Fruit fly (Drosophila melanogaster): Measurements from ENCODE around the gene Mitofilin.

Gene Mitofilin

dm6 chr3R:22057083-22057482 is 33.9 kb upstream of the Mitofilin start:
- no peak for TF ChIP-seq slp2 (GFP tag; optimal IDR thresholded peaks at IDR 0.05)
- TF ChIP-seq CG16863 (GFP tag; optimal IDR thresholded peaks at IDR 0.05): no peak
- no peak for TF ChIP-seq CG12155 (GFP tag; optimal IDR thresholded peaks at IDR 0.05)
- TF ChIP-seq dan (GFP tag; IDR thresholded peaks at IDR 0.05): no peak
- TF ChIP-seq dimm (GFP tag; IDR thresholded peaks at IDR 0.05): no peak
- peak; percentile 42 for TF ChIP-seq lab (GFP tag; optimal IDR thresholded peaks at IDR 0.05)
- no peak for TF ChIP-seq CG10321 (GFP tag; IDR thresholded peaks at IDR 0.05)
- TF ChIP-seq Meics (GFP tag; optimal IDR thresholded peaks at IDR 0.05): peak; percentile 46
- TF ChIP-seq CG11085 (GFP tag; IDR thresholded peaks at IDR 0.05): no peak
- TF ChIP-seq kay (GFP tag; optimal IDR thresholded peaks at IDR 0.05): no peak
- no peak for TF ChIP-seq ems (GFP tag; optimal IDR thresholded peaks at IDR 0.05)
- TF ChIP-seq Dll (GFP tag; IDR thresholded peaks at IDR 0.05; ENCODE audit: partially characterized antibody): no peak
- peak; percentile 25 for TF ChIP-seq CG2678 (tag; optimal IDR thresholded peaks at IDR 0.05)
- no peak for TF ChIP-seq sens-2 (GFP tag; IDR thresholded peaks at IDR 0.05)
- peak; percentile 24 for TF ChIP-seq CG18599 (GFP tag; optimal IDR thresholded peaks at IDR 0.05)
- TF ChIP-seq Hmr (GFP tag; optimal IDR thresholded peaks at IDR 0.05): peak; percentile 25
- peak; percentile 20 for TF ChIP-seq CG2120 (GFP tag; optimal IDR thresholded peaks at IDR 0.05)
- TF ChIP-seq tna (GFP tag; IDR thresholded peaks at IDR 0.05; ENCODE audit: partially characterized antibody): no peak
- no peak for TF ChIP-seq rib (GFP tag; IDR thresholded peaks at IDR 0.05)
- peak; percentile 4 for TF ChIP-seq CG10147 (GFP tag; optimal IDR thresholded peaks at IDR 0.05)
- no peak for TF ChIP-seq psq (GFP tag; optimal IDR thresholded peaks at IDR 0.05)
- no peak for TF ChIP-seq sisA (GFP tag; IDR thresholded peaks at IDR 0.05)
- TF ChIP-seq kni (GFP tag; optimal IDR thresholded peaks at IDR 0.05): no peak
- peak; percentile 1 for TF ChIP-seq CG15514 (GFP tag; optimal IDR thresholded peaks at IDR 0.05)
- TF ChIP-seq Xrp1 (GFP tag; IDR thresholded peaks at IDR 0.05): no peak
- peak; percentile 56 for TF ChIP-seq CG3281 (GFP tag; optimal IDR thresholded peaks at IDR 0.05)
- peak; percentile 21 for TF ChIP-seq PHDP (tag; optimal IDR thresholded peaks at IDR 0.05)
- TF ChIP-seq BtbVII (GFP tag; optimal IDR thresholded peaks at IDR 0.05): peak; percentile 54
- no peak for TF ChIP-seq Ets97D (GFP tag; optimal IDR thresholded peaks at IDR 0.05)
- no peak for TF ChIP-seq CG12659 (GFP tag; optimal IDR thresholded peaks at IDR 0.05)
- TF ChIP-seq CG17802 (tag; optimal IDR thresholded peaks at IDR 0.05): no peak
- peak; percentile 68 for TF ChIP-seq caup (GFP tag; optimal IDR thresholded peaks at IDR 0.05; ENCODE audit: severe bottlenecking)
- peak; percentile 39 for TF ChIP-seq Fer1 (GFP tag; optimal IDR thresholded peaks at IDR 0.05)
- TF ChIP-seq CG15479 (GFP tag; optimal IDR thresholded peaks at IDR 0.05): no peak
- no peak for TF ChIP-seq gfzf (GFP tag; optimal IDR thresholded peaks at IDR 0.05)

dm6 chr3R:22053740-22054139 is 30.6 kb upstream of the Mitofilin start:
- peak; percentile 47 for TF ChIP-seq Ets65A (GFP tag)
- TF ChIP-seq CG5245 (GFP tag; optimal IDR thresholded peaks at IDR 0.05): peak; percentile 42
- no peak for TF ChIP-seq CG31388 (GFP tag; optimal IDR thresholded peaks at IDR 0.05)
- peak; percentile 6 for TF ChIP-seq Abd-B (GFP tag; optimal IDR thresholded peaks at IDR 0.05)
- peak; percentile 54 for TF ChIP-seq GATAe (GFP tag; conservative IDR thresholded peaks at IDR 0.05)
- TF ChIP-seq chinmo (GFP tag; IDR thresholded peaks at IDR 0.05; ENCODE audit: partially characterized antibody): 0 out of 4 replicates have a peak, but pooled peaks have one; percentile 20
- TF ChIP-seq HHEX (GFP tag; optimal IDR thresholded peaks at IDR 0.05): no peak
- TF ChIP-seq Nf-YC (tag; optimal IDR thresholded peaks at IDR 0.05): peak; percentile 87
- no peak for TF ChIP-seq Antp (GFP tag; optimal IDR thresholded peaks at IDR 0.05)
- peak; percentile 93 for TF ChIP-seq Nf-YB (GFP tag; optimal IDR thresholded peaks at IDR 0.05)
- TF ChIP-seq Nf-YA (GFP tag; IDR thresholded peaks at IDR 0.05): peak; percentile 47; the same call in 1 of the 2 replicates

Measured in whole organism, embryonic.